Worm (Caenorhabditis elegans) whole organism, early embryonic: ENCODE results near the gene rom-1.

Source experiments
- B0310.2 ChIP-seq: sonication (generic microtip); optimal IDR thresholded peaks from 2 replicates; lab custom pipeline; 2016; ENCODE audit warnings: mild to moderate bottlenecking, missing genetic modification characterization, missing compliant biosample characterization
- F13C5.2 ChIP-seq: sonication (generic microtip); optimal IDR thresholded peaks from 2 replicates; lab custom pipeline; 2017; ENCODE audit warnings: mild to moderate bottlenecking, missing genetic modification characterization, inconsistent platforms, missing compliant biosample characterization
- aly-1 ChIP-seq: sonication (generic microtip); optimal IDR thresholded peaks from 2 replicates; lab custom pipeline; 2016; ENCODE audit warnings: missing genetic modification characterization, missing compliant biosample characterization
- ama-1 ChIP-seq: fragments of 150-350 bp; optimal IDR thresholded peaks from 2 replicates; lab custom pipeline; 2014
- ceh-13 ChIP-seq: fragments of 200-800 bp; sonication (Bioruptor generic); optimal IDR thresholded peaks from 2 replicates; lab custom pipeline; 2018; ENCODE audit warnings: mild to moderate bottlenecking, missing genetic modification characterization, missing compliant biosample characterization
- ceh-36 ChIP-seq: sonication (generic microtip); optimal IDR thresholded peaks from 2 replicates; lab custom pipeline; 2016; ENCODE audit warnings: missing genetic modification characterization, inconsistent platforms, missing compliant biosample characterization
- ets-7 ChIP-seq: sonication (generic microtip); optimal IDR thresholded peaks from 2 replicates; lab custom pipeline; 2016; ENCODE audit warnings: missing genotype, missing genetic modification characterization, missing compliant biosample characterization
- flt-1 ChIP-seq: fragments of 200-800 bp; sonication (Bioruptor generic); IDR thresholded peaks from 2 replicates; pipeline ENCODE4 v1.3.6; 2022; ENCODE audit warnings: missing genetic modification characterization, missing compliant biosample characterization
- hmbx-1 ChIP-seq: sonication (generic microtip); optimal IDR thresholded peaks from 2 replicates; lab custom pipeline; 2016; ENCODE audit warnings: mild to moderate bottlenecking, missing genetic modification characterization, missing compliant biosample characterization
- hmg-4 ChIP-seq: fragments of 200-800 bp; sonication (Bioruptor generic); optimal IDR thresholded peaks from 2 replicates; lab custom pipeline; 2018; ENCODE audit warnings: mild to moderate bottlenecking, missing genetic modification characterization, missing compliant biosample characterization
- hnd-1 ChIP-seq: sonication (generic microtip); optimal IDR thresholded peaks from 2 replicates; lab custom pipeline; 2016; ENCODE audit warnings: missing genetic modification characterization, missing compliant biosample characterization
- pes-1 ChIP-seq: fragments of 200-800 bp; sonication (Bioruptor generic); IDR thresholded peaks from 2 replicates; pipeline ENCODE4 v1.3.6; 2022; ENCODE audit warnings: missing genetic modification reagents, missing genetic modification characterization, missing compliant biosample characterization
- scrt-1 ChIP-seq: fragments of 200-800 bp; sonication (Bioruptor generic); IDR thresholded peaks from 2 replicates; pipeline ENCODE4 v1.3.6; 2022; ENCODE audit warnings: missing genetic modification characterization, missing compliant biosample characterization
- sea-1 ChIP-seq: fragments of 200-800 bp; sonication (Bioruptor generic); conservative IDR thresholded peaks from 2 replicates; pipeline ENCODE4 v1.3.6; 2022; ENCODE audit warnings: missing genetic modification characterization, missing compliant biosample characterization
- tbx-11 ChIP-seq: fragments of 200-800 bp; sonication (Bioruptor generic); IDR thresholded peaks from 2 replicates; pipeline ENCODE4 v1.3.6; 2022; ENCODE audit warnings: missing genetic modification characterization, missing compliant biosample characterization
- tbx-37 ChIP-seq: fragments of 200-800 bp; sonication (Bioruptor generic); conservative IDR thresholded peaks from 2 replicates; pipeline ENCODE4 v1.3.6; 2022; ENCODE audit warnings: missing genetic modification reagents, missing genetic modification characterization, missing compliant biosample characterization
- tra-4 ChIP-seq: sonication (generic microtip); optimal IDR thresholded peaks from 2 replicates; lab custom pipeline; 2017; ENCODE audit warnings: missing genetic modification characterization, missing compliant biosample characterization

Gene rom-1

ce11 chrIII:4951824-4952223, 44.8 kb downstream of the rom-1 start, which contains the start of gene flh-2:
TSS of gene flh-2 (plus strand) at chrIII:4952124.
- TF ChIP-seq scrt-1 (GFP tag; lab: Robert Waterston, UW) (no peak), tbx-37 (GFP tag; lab: Robert Waterston, UW) (no peak), tra-4 (tag; lab: Kevin White, UChicago) (no peak), sea-1 (no peak), ceh-36 (tag; lab: Kevin White, UChicago) (no peak), F13C5.2 (tag; lab: Kevin White, UChicago) (no peak), aly-1 (tag; lab: Kevin White, UChicago) (no peak), pes-1 (GFP tag; lab: Robert Waterston, UW) (no peak)

- TF ChIP-seq flt-1 (GFP tag; lab: Robert Waterston, UW) (no peak), aly-1 (tag; lab: Kevin White, UChicago) (no peak), sea-1 (no peak), ceh-36 (tag; lab: Kevin White, UChicago) (no peak), hmbx-1 (no peak), tbx-37 (GFP tag; lab: Robert Waterston, UW) (no peak), ceh-13 (GFP tag; lab: Kevin White, UChicago) (no peak), hnd-1 (tag; lab: Kevin White, UChicago) (no peak), hmg-4 (GFP tag; lab: Kevin White, UChicago) (no peak), tra-4 (tag; lab: Kevin White, UChicago) (no peak), pes-1 (GFP tag; lab: Robert Waterston, UW) (no peak), ama-1 (no peak), scrt-1 (GFP tag; lab: Robert Waterston, UW) (no peak), tbx-11 (GFP tag; lab: Robert Waterston, UW) (no peak), ets-7 (tag; lab: Kevin White, UChicago) (no peak), F13C5.2 (tag; lab: Kevin White, UChicago) (no peak), B0310.2 (tag; lab: Kevin White, UChicago) (no peak)
These were observed 46.0 kb downstream of the rom-1 start for ce11 chrIII:4952970-4953369.

- no peak for TF ChIP-seq ama-1
- TF ChIP-seq F13C5.2 (tag; lab: Kevin White, UChicago): no peak
- no peak for TF ChIP-seq hmg-4 (GFP tag; lab: Kevin White, UChicago)
- no peak for TF ChIP-seq scrt-1 (GFP tag; lab: Robert Waterston, UW)
- no peak for TF ChIP-seq tbx-37 (GFP tag; lab: Robert Waterston, UW)
- no peak for TF ChIP-seq hmbx-1
- TF ChIP-seq sea-1: no peak
- no peak for TF ChIP-seq ceh-13 (GFP tag; lab: Kevin White, UChicago)
- no peak for TF ChIP-seq aly-1 (tag; lab: Kevin White, UChicago)
- no peak for TF ChIP-seq tra-4 (tag; lab: Kevin White, UChicago)
- no peak for TF ChIP-seq ceh-36 (tag; lab: Kevin White, UChicago)
- TF ChIP-seq ets-7 (tag; lab: Kevin White, UChicago): no peak
- TF ChIP-seq hnd-1 (tag; lab: Kevin White, UChicago): no peak
- TF ChIP-seq B0310.2 (tag; lab: Kevin White, UChicago): no peak
- TF ChIP-seq tbx-11 (GFP tag; lab: Robert Waterston, UW): no peak
- no peak for TF ChIP-seq pes-1 (GFP tag; lab: Robert Waterston, UW)
These were observed 49.6 kb downstream of the rom-1 start, which contains the start of gene C26E6.1 for ce11 chrIII:4956566-4956965. TSS of gene C26E6.1 (plus strand) at chrIII:4956866.
